Fruit fly (Drosophila melanogaster) whole organism, embryonic: ENCODE data around the gene sky.

ENCODE experiments used
- ATbp ChIP-seq: fragments of 200-800 bp; sonication (Bioruptor generic); optimal IDR thresholded peaks from 2 replicates; lab custom pipeline; 2017; ENCODE audit warnings: missing biosample characterization, mild to moderate bottlenecking, missing genetic modification characterization, missing genetic modification reagents
- Adf1 ChIP-seq: fragments of 200-800 bp; sonication (Bioruptor generic); IDR thresholded peaks from 2 replicates; pipeline ENCODE4 v1.3.6; 2022; ENCODE audit warnings: missing biosample characterization, missing genetic modification characterization
- Asciz ChIP-seq: fragments of 200-800 bp; sonication (Bioruptor generic); optimal IDR thresholded peaks from 2 replicates; lab custom pipeline; 2017; ENCODE audit warnings: missing biosample characterization, mild to moderate bottlenecking, missing genetic modification characterization, missing genetic modification reagents
- CG10321 ChIP-seq: fragments of 200-800 bp; sonication (Bioruptor generic); IDR thresholded peaks from 2 replicates; pipeline ENCODE4 v1.3.6; 2022; ENCODE audit warnings: missing biosample characterization, missing genetic modification characterization
- CG10431 ChIP-seq: fragments of 200-800 bp; sonication (Bioruptor generic); optimal IDR thresholded peaks from 3 replicates; lab custom pipeline; 2018; ENCODE audit warnings: missing biosample characterization, mild to moderate bottlenecking, missing genetic modification characterization
- CG10565 ChIP-seq: fragments of 200-800 bp; sonication (Bioruptor generic); optimal IDR thresholded peaks from 3 replicates; lab custom pipeline; 2016; ENCODE audit warnings: missing biosample characterization, mild to moderate bottlenecking, missing genetic modification characterization
- CG11504 ChIP-seq: fragments of 200-800 bp; sonication (Bioruptor generic); optimal IDR thresholded peaks from 3 replicates; lab custom pipeline; 2019; ENCODE audit warnings: missing biosample characterization, mild to moderate bottlenecking, missing genetic modification characterization, moderate library complexity
- CG15601 ChIP-seq: fragments of 200-800 bp; sonication (Bioruptor generic); optimal IDR thresholded peaks from 3 replicates; lab custom pipeline; 2019; ENCODE audit warnings: missing biosample characterization, mild to moderate bottlenecking, missing genetic modification characterization, moderate library complexity
- CG17359 ChIP-seq: fragments of 200-800 bp; sonication (Bioruptor generic); optimal IDR thresholded peaks from 3 replicates; lab custom pipeline; 2018; ENCODE audit warnings: missing biosample characterization, mild to moderate bottlenecking, missing genetic modification characterization, moderate library complexity
- CG17361 ChIP-seq: fragments of 200-800 bp; sonication (Bioruptor generic); IDR thresholded peaks from 3 replicates; pipeline ENCODE4 v1.3.6; 2022; ENCODE audit warnings: missing biosample characterization, missing genetic modification characterization
- CG18476 ChIP-seq: fragments of 200-800 bp; sonication (Bioruptor generic); optimal IDR thresholded peaks from 2 replicates; lab custom pipeline; 2016; ENCODE audit warnings: missing biosample characterization, mild to moderate bottlenecking, missing genetic modification characterization
- CG30403 ChIP-seq: fragments of 200-800 bp; sonication (Bioruptor generic); optimal IDR thresholded peaks from 3 replicates; lab custom pipeline; 2016; ENCODE audit warnings: missing biosample characterization, missing genetic modification characterization
- CG3163 ChIP-seq: fragments of 200-800 bp; sonication (Bioruptor generic); optimal IDR thresholded peaks from 3 replicates; lab custom pipeline; 2016; ENCODE audit warnings: missing biosample characterization, missing genetic modification characterization
- CG32532 ChIP-seq: fragments of 200-800 bp; sonication (Bioruptor generic); IDR thresholded peaks from 2 replicates; pipeline ENCODE4 v1.3.6; 2022; ENCODE audit warnings: missing biosample characterization, missing genetic modification characterization
- CG3407 ChIP-seq: fragments of 200-800 bp; sonication (Bioruptor generic); optimal IDR thresholded peaks from 2 replicates; lab custom pipeline; 2018; ENCODE audit warnings: missing biosample characterization, mild to moderate bottlenecking, missing genetic modification characterization
- CG42726 ChIP-seq: fragments of 200-800 bp; sonication (Bioruptor generic); IDR thresholded peaks from 2 replicates; pipeline ENCODE4 v1.3.6; 2022; ENCODE audit warnings: missing biosample characterization, missing genetic modification characterization; ENCODE audit not compliant: partially characterized antibody
- CG4360 ChIP-seq: fragments of 200-800 bp; sonication (Bioruptor generic); IDR thresholded peaks from 2 replicates; pipeline ENCODE4 v1.3.6; 2022; ENCODE audit warnings: missing biosample characterization, missing genetic modification characterization
- CG4404 ChIP-seq: fragments of 200-800 bp; sonication (Bioruptor generic); IDR thresholded peaks from 2 replicates; pipeline ENCODE4 v1.3.6; 2022; ENCODE audit warnings: missing biosample characterization, missing genetic modification characterization
- CG4617 ChIP-seq: fragments of 200-800 bp; sonication (Bioruptor generic); optimal IDR thresholded peaks from 3 replicates; lab custom pipeline; 2016; ENCODE audit warnings: missing biosample characterization, missing genetic modification characterization, borderline replicate concordance
- CG4854 ChIP-seq: fragments of 200-800 bp; sonication (Bioruptor generic); optimal IDR thresholded peaks from 2 replicates; lab custom pipeline; 2016; ENCODE audit warnings: missing biosample characterization, missing genetic modification characterization, inconsistent platforms
- CG9932 ChIP-seq: fragments of 200-800 bp; sonication (Bioruptor generic); IDR thresholded peaks from 2 replicates; pipeline ENCODE4 v1.3.6; 2022; ENCODE audit warnings: missing biosample characterization, missing genetic modification characterization
- CHES-1-like ChIP-seq: fragments of 200-800 bp; sonication (Bioruptor generic); optimal IDR thresholded peaks from 2 replicates; lab custom pipeline; 2016; ENCODE audit warnings: missing biosample characterization, missing genetic modification characterization
- CrebB ChIP-seq: fragments of 200-800 bp; sonication (Bioruptor generic); optimal IDR thresholded peaks from 3 replicates; lab custom pipeline; 2018; ENCODE audit warnings: missing biosample characterization, mild to moderate bottlenecking, missing genetic modification characterization
- Dad ChIP-seq: fragments of 200-800 bp; sonication (Bioruptor generic); optimal IDR thresholded peaks from 3 replicates; lab custom pipeline; 2016; ENCODE audit warnings: missing biosample characterization, missing genetic modification characterization
- Dbx ChIP-seq: fragments of 200-800 bp; sonication (Bioruptor generic); IDR thresholded peaks from 3 replicates; pipeline ENCODE4 v1.3.6; 2022; ENCODE audit warnings: missing biosample characterization, missing genetic modification characterization
- Ets65A ChIP-seq: fragments of 200-800 bp; sonication (Bioruptor generic); peaks from one replicate; lab custom pipeline; 2016; ENCODE audit warnings: missing biosample characterization, missing genetic modification characterization
- Meics ChIP-seq: fragments of 200-800 bp; sonication (Bioruptor generic); optimal IDR thresholded peaks from 2 replicates; lab custom pipeline; 2017; ENCODE audit warnings: missing biosample characterization, mild to moderate bottlenecking, missing genetic modification characterization
- Nf-YB ChIP-seq: fragments of 200-800 bp; sonication (Bioruptor generic); optimal IDR thresholded peaks from 3 replicates; lab custom pipeline; 2019; ENCODE audit warnings: missing biosample characterization, mild to moderate bottlenecking, missing genetic modification characterization, moderate library complexity
- Oli ChIP-seq: fragments of 200-800 bp; sonication (Bioruptor generic); optimal IDR thresholded peaks from 2 replicates; lab custom pipeline; 2018; ENCODE audit warnings: missing biosample characterization, mild to moderate bottlenecking, missing genetic modification characterization, moderate library complexity
- PHDP ChIP-seq: fragments of 200-800 bp; sonication (Bioruptor generic); optimal IDR thresholded peaks from 3 replicates; lab custom pipeline; 2018; ENCODE audit warnings: missing biosample characterization, mild to moderate bottlenecking, missing genetic modification characterization, moderate library complexity
- Ptx1 ChIP-seq: fragments of 200-800 bp; sonication (Bioruptor generic); IDR thresholded peaks from 2 replicates; pipeline ENCODE4 v1.3.6; 2022; ENCODE audit warnings: missing biosample characterization, missing genetic modification characterization
- Sin3A ChIP-seq: fragments of >200 bp; optimal IDR thresholded peaks from 2 replicates; lab custom pipeline; 2018
- Tbp ChIP-seq: fragments of >200 bp; optimal IDR thresholded peaks from 2 replicates; lab custom pipeline; 2018; ENCODE audit warnings: missing biosample characterization, missing genetic modification characterization
- YL-1 ChIP-seq: fragments of 200-800 bp; sonication (Bioruptor generic); optimal IDR thresholded peaks from 3 replicates; lab custom pipeline; 2017; ENCODE audit warnings: missing biosample characterization, mild to moderate bottlenecking, missing genetic modification characterization
- bsh ChIP-seq, 2 experiments: fragments of 200-800 bp; sonication (Bioruptor generic); optimal IDR thresholded peaks; 2 replicates each; lab custom pipeline; 2017 to 2018; ENCODE audit warnings: mild to moderate bottlenecking in 2 of 2, missing biosample characterization in 2 of 2, missing genetic modification characterization in 2 of 2, moderate library complexity in 1 of 2
- crp ChIP-seq, 2 experiments: fragments of 200-800 bp; sonication (Bioruptor generic); optimal IDR thresholded peaks; 2 replicates in 1 of 2; 3 replicates in 1 of 2; lab custom pipeline; 2017; ENCODE audit warnings: missing biosample characterization in 2 of 2, missing genetic modification characterization in 2 of 2, mild to moderate bottlenecking in 1 of 2, moderate library complexity in 1 of 2
- ems ChIP-seq: fragments of 200-800 bp; sonication (Bioruptor generic); optimal IDR thresholded peaks from 3 replicates; lab custom pipeline; 2016; ENCODE audit warnings: missing biosample characterization, missing genetic modification characterization
- gem ChIP-seq: fragments of 200-800 bp; sonication (Bioruptor generic); optimal IDR thresholded peaks from 2 replicates; lab custom pipeline; 2019; ENCODE audit warnings: missing biosample characterization, mild to moderate bottlenecking, missing genetic modification characterization, moderate library complexity
- gfzf ChIP-seq: fragments of 200-800 bp; sonication (Bioruptor generic); optimal IDR thresholded peaks from 2 replicates; lab custom pipeline; 2016; ENCODE audit warnings: missing biosample characterization, mild to moderate bottlenecking, missing genetic modification characterization, moderate library complexity
- inv ChIP-seq: fragments of 200-800 bp; sonication (Bioruptor generic); IDR thresholded peaks from 2 replicates; pipeline ENCODE4 v1.3.6; 2022; ENCODE audit warnings: missing biosample characterization, missing genetic modification characterization; ENCODE audit not compliant: partially characterized antibody
- lbe ChIP-seq: fragments of 200-800 bp; sonication (Bioruptor generic); optimal IDR thresholded peaks from 2 replicates; lab custom pipeline; 2016; ENCODE audit warnings: missing biosample characterization, mild to moderate bottlenecking, missing genetic modification characterization
- nau ChIP-seq: fragments of 200-800 bp; sonication (Bioruptor generic); optimal IDR thresholded peaks from 3 replicates; lab custom pipeline; 2017; ENCODE audit warnings: missing biosample characterization, mild to moderate bottlenecking, missing genetic modification characterization, missing genetic modification reagents
- pnt ChIP-seq: fragments of 200-800 bp; sonication (Bioruptor generic); optimal IDR thresholded peaks from 3 replicates; lab custom pipeline; 2016; ENCODE audit warnings: missing biosample characterization, missing genetic modification characterization
- run ChIP-seq: fragments of 200-800 bp; sonication (Bioruptor generic); optimal IDR thresholded peaks from 3 replicates; lab custom pipeline; 2018; ENCODE audit warnings: missing biosample characterization, mild to moderate bottlenecking, missing genetic modification characterization
- sc ChIP-seq, 3 experiments: fragments of >200 bp in 2 of 3; fragments of 200-800 bp in 1 of 3; sonication (Bioruptor generic) in 1 of 3; optimal IDR thresholded peaks; 2 replicates in 2 of 3; 3 replicates in 1 of 3; lab custom pipeline; 2017; ENCODE audit warnings: mild to moderate bottlenecking in 1 of 3, missing biosample characterization in 1 of 3, missing genetic modification characterization in 1 of 3, missing genetic modification reagents in 1 of 3
- sima ChIP-seq: fragments of 200-800 bp; sonication (Bioruptor generic); optimal IDR thresholded peaks from 2 replicates; lab custom pipeline; 2016; ENCODE audit warnings: missing biosample characterization, missing genetic modification characterization
- ssp ChIP-seq: fragments of 200-800 bp; sonication (Bioruptor generic); IDR thresholded peaks from 2 replicates; pipeline ENCODE4 v1.3.6; 2022; ENCODE audit warnings: missing biosample characterization, missing genetic modification characterization
- toy ChIP-seq: fragments of 200-800 bp; sonication (Bioruptor generic); IDR thresholded peaks from 2 replicates; pipeline ENCODE4 v1.3.6; 2022; ENCODE audit warnings: missing biosample characterization, missing genetic modification characterization
- twi ChIP-seq: fragments of 200-800 bp; optimal IDR thresholded peaks from 2 replicates; lab custom pipeline; 2019; ENCODE audit warnings: missing biosample characterization, mild to moderate bottlenecking, missing genetic modification characterization, moderate library complexity
- wor ChIP-seq: fragments of 200-800 bp; sonication (Bioruptor generic); IDR thresholded peaks from 2 replicates; pipeline ENCODE4 v1.3.6; 2022; ENCODE audit warnings: missing biosample characterization, missing genetic modification characterization

Gene sky

DNA sequence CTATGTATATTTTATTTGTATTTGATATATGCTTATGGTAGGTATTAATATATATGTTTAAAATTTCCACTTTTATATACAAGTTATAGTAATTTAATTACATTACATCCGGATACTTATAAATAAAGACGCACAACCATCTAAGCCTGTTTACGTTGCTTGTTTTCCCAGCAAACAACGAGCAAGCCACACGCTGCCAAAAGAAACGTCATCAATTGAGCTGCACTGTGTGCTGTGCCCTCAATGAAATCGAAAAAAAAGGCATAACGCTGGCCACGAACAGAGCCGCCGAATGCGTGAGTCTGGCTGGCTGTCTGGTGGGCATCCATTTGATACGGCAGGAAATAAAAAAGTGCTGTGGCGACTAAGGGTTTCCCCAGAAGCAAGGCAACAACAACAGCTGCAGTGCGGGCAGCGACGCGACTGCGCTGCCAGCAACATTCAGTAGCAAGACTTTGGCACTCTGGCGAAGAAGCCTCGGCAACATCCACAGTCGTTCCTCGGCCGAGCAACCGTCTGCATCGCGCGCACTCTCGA lies 66.6 kb downstream of the sky start, which contains the start of gene twit (continued):
- TF ChIP-seq run (tag; lab: Kevin White, UChicago) (no peak), crp (GFP tag; optimal IDR thresholded peaks at IDR 0.05; lab: Kevin White, UChicago) (no peak), Meics (GFP tag; lab: Kevin White, UChicago) (no peak), sima (GFP tag; lab: Kevin White, UChicago) (no peak), nau (GFP tag; lab: Kevin White, UChicago) (no peak), Sin3A (no peak), ssp (GFP tag; lab: Robert Waterston, UW) (no peak), Asciz (no peak), Ets65A (peak; percentile 52), CG4617 (GFP tag; lab: Kevin White, UChicago) (no peak), CG11504 (peak; percentile 41), lbe (GFP tag; lab: Kevin White, UChicago) (no peak), twi (tag; lab: Kevin White, UChicago) (no peak), Oli (tag; lab: Kevin White, UChicago) (no peak), CG32532 (GFP tag; lab: Robert Waterston, UW) (no peak), CG10431 (GFP tag; lab: Kevin White, UChicago) (no peak), toy (no peak), Dbx (GFP tag; lab: Robert Waterston, UW) (no peak), CG30403 (GFP tag; lab: Kevin White, UChicago) (no peak), CG3407 (GFP tag; lab: Kevin White, UChicago) (peak; percentile 41), Adf1 (GFP tag; lab: Robert Waterston, UW) (peak; percentile 28; the same call in 1 of the 2 replicates), wor (GFP tag; lab: Robert Waterston, UW) (no peak), CG42726 (GFP tag; lab: Robert Waterston, UW) (no peak), CG10565 (no peak), CG3163 (no peak), Dad (GFP tag; lab: Kevin White, UChicago) (no peak), CG17359 (peak; percentile 14), CrebB (tag; lab: Kevin White, UChicago) (no peak), CHES-1-like (GFP tag; lab: Kevin White, UChicago) (no peak), PHDP (tag; lab: Kevin White, UChicago) (no peak), Tbp (GFP tag; lab: Kevin White, UChicago) (no peak), YL-1 (GFP tag; lab: Kevin White, UChicago) (no peak), CG9932 (GFP tag; lab: Robert Waterston, UW) (peak; percentile 29; the same call in 1 of the 2 replicates), CG15601 (tag; lab: Kevin White, UChicago) (no peak), CG18476 (GFP tag; lab: Kevin White, UChicago) (no peak), pnt (GFP tag; lab: Kevin White, UChicago) (no peak), inv (GFP tag; lab: Robert Waterston, UW) (no peak), CG4404 (no peak), gfzf (GFP tag; lab: Kevin White, UChicago) (no peak), CG10321 (GFP tag; lab: Robert Waterston, UW) (no peak), CG4854 (GFP tag; lab: Kevin White, UChicago) (no peak), gem (tag; lab: Kevin White, UChicago) (no peak), Nf-YB (GFP tag; lab: Kevin White, UChicago) (no peak), sc (optimal IDR thresholded peaks at IDR 0.05; lab: Kevin White, UChicago) (no peak), sc (GFP tag; optimal IDR thresholded peaks at IDR 0.05; lab: Kevin White, UChicago) (no peak), ATbp (GFP tag; lab: Kevin White, UChicago) (peak; percentile 77), bsh (GFP tag; optimal IDR thresholded peaks at IDR 0.05; lab: Kevin White, UChicago) (peak in 1 of 2 experiments; percentile 33), CG4360 (no peak), Ptx1 (GFP tag; lab: Robert Waterston, UW) (0 out of 2 replicates have a peak, but pooled peaks have one; percentile 8), ems (GFP tag; lab: Kevin White, UChicago) (no peak), CG17361 (GFP tag; lab: Robert Waterston, UW) (no peak)
